Worm (Caenorhabditis elegans): Measurements from ENCODE around the gene C24D10.2.
"Not testable (repeated sequence)": the region's sequence is repeated elsewhere in the genome, so short reads cannot be mapped to it uniquely, and the experiment has no call there.

Gene C24D10.2

DNA sequence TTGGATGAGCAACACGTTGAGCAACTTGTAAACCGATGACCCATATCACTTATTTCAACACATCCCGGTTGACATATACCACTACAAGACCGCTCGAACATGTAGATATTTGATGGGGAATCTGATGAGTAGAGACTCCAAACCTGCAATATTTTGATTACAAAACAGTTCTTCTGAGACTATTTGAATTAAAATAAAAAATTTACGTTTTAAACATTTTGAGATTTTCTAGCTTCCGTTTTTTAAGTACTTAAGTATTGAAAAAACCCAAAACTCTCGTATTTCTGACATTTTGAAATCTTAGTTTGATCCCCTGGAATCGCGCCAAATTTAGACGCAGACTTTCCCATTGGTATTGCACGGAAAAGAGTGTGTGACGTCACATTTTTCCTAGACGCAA, 5.9 kb upstream of the C24D10.2 start, which contains the start of gene C24D10.49:
Gene C24D10.49 (minus strand): TSS at position 101 of the 400 bp plus-strand sequence.
- TF ChIP-seq zip-8 (tag; optimal IDR thresholded peaks at IDR 0.05), result peak; percentile 58
- TF ChIP-seq blmp-1 (tag; optimal IDR thresholded peaks at IDR 0.05), result no peak

DNA sequence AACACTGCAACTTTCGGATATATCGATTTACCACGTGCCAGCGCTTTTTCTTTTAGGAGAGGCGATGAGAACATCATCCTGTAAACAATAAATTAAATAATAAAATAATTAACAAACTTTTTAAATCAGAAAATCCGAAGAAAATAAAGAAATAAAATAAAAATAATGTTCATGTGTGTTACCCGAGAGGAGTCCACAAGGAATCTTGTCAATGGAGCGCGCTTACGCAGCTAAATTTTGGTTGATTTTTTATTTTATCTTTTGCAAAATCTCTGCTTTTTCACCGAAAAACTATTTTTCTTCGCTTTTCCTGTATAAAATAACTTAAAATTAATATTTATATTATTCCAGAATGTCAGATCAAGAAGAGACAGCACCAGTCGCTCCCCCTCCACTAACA, 3.0 kb upstream of the C24D10.2 start, which contains the start of the genes C24D10.6 and C24D10.4:
Gene C24D10.6 (minus strand): TSS at position 78 of the 400 bp plus-strand sequence.
Gene C24D10.4 (plus strand): TSS at position 352 of the 400 bp plus-strand sequence.
- TF ChIP-seq pha-4 (tag; optimal IDR thresholded peaks at IDR 0.05) (no peak), elt-3 (tag; optimal IDR thresholded peaks at IDR 0.05) (no peak), ceh-43 (GFP tag; optimal IDR thresholded peaks at IDR 0.05) (no peak), nhr-237 (tag; optimal IDR thresholded peaks at IDR 0.05) (no peak), nhr-28 (tag; optimal IDR thresholded peaks at IDR 0.05) (no peak), sptf-1 (tag; optimal IDR thresholded peaks at IDR 0.05) (no peak), lin-13 (tag; optimal IDR thresholded peaks at IDR 0.05) (no peak), ztf-11 (tag; optimal IDR thresholded peaks at IDR 0.05) (no peak), mls-2 (tag; optimal IDR thresholded peaks at IDR 0.05) (no peak), ces-1 (GFP tag; optimal IDR thresholded peaks at IDR 0.05) (peak; percentile 22), ceh-83 (GFP tag; optimal IDR thresholded peaks at IDR 0.05) (no peak), nhr-12 (tag; optimal IDR thresholded peaks at IDR 0.05) (no peak), tbx-8 (GFP tag; optimal IDR thresholded peaks at IDR 0.05) (no peak), unc-120 (tag; optimal IDR thresholded peaks at IDR 0.05; ENCODE audit: poor library complexity, severe bottlenecking) (no peak), elt-1 (tag; optimal IDR thresholded peaks at IDR 0.05; ENCODE audit: borderline replicate concordance, insufficient read depth) (peak; percentile 37), ceh-39 (tag; optimal IDR thresholded peaks at IDR 0.05) (no peak)

DNA sequence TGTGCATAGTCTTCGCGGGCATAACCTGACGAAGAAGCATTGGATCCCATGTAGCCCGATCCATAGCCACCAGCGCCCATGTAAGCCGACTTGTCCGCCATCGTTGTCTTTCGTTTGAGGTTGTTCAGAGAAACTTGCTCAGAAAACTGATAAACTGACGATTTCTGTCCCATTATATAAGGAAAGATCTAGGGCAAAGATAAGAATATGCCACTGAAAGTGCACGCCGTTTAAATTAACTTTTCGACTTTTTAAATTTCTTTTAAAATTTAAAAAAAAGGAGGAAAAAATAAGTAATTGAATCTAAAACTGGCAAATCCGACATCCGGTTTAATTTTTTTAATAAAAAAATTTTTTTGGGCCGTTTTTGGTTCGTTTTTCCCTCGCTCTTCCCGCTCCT, 2.5 kb downstream of the C24D10.2 start, which contains the start of gene nspd-6:
Gene nspd-6 (minus strand): TSS at position 101 of the 400 bp plus-strand sequence.
- TF ChIP-seq unc-62 (GFP tag; optimal IDR thresholded peaks at IDR 0.05); nhr-2 (tag; optimal IDR thresholded peaks at IDR 0.05); drap-1 (GFP tag; optimal IDR thresholded peaks at IDR 0.05): not testable (repeated sequence)

DNA sequence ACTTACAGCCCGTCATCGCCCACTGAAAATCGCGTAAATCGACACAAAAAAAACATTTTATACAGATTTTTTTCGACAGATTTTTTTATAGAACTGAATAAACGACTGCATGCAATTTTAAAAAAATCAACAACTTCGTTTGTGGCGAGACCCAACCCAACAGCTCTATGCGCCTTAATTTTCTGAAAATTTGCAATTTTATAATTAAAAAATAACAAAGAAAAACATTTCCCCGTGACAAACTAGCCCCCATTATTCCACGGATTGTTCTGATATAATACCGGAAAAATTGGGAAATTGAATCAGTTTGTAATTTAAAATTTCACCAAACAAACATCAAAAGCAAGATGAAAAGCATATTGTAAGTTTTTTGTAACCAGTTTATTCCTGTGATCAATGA, 2.9 kb downstream of the C24D10.2 start, which contains the start of gene ptp-5.1:
Gene ptp-5.1 (plus strand): TSS at position 301 of the 400 bp plus-strand sequence.
- TF ChIP-seq mep-1 (tag; optimal IDR thresholded peaks at IDR 0.05), result no peak
- TF ChIP-seq unc-62 (GFP tag; optimal IDR thresholded peaks at IDR 0.05), result no peak
- TF ChIP-seq M03D4.4 (tag; optimal IDR thresholded peaks at IDR 0.05), result no peak
- no peak for TF ChIP-seq ceh-43 (GFP tag; optimal IDR thresholded peaks at IDR 0.05)
- no peak for TF ChIP-seq sem-2 (GFP tag; optimal IDR thresholded peaks at IDR 0.05)
- TF ChIP-seq elt-3 (tag; optimal IDR thresholded peaks at IDR 0.05), result no peak
- TF ChIP-seq bed-3 (GFP tag; optimal IDR thresholded peaks at IDR 0.05), result no peak
- no peak for TF ChIP-seq nhr-28 (tag; optimal IDR thresholded peaks at IDR 0.05)
- TF ChIP-seq unc-120 (tag; optimal IDR thresholded peaks at IDR 0.05; ENCODE audit: poor library complexity, severe bottlenecking), result no peak
- TF ChIP-seq ztf-11 (tag; optimal IDR thresholded peaks at IDR 0.05), result no peak
- no peak for TF ChIP-seq pha-4 (tag; optimal IDR thresholded peaks at IDR 0.05)
- no peak for TF ChIP-seq unc-39 (tag; optimal IDR thresholded peaks at IDR 0.05)
- TF ChIP-seq flh-1 (GFP tag; optimal IDR thresholded peaks at IDR 0.05), result no peak
- no peak for TF ChIP-seq drap-1 (GFP tag; optimal IDR thresholded peaks at IDR 0.05)

DNA sequence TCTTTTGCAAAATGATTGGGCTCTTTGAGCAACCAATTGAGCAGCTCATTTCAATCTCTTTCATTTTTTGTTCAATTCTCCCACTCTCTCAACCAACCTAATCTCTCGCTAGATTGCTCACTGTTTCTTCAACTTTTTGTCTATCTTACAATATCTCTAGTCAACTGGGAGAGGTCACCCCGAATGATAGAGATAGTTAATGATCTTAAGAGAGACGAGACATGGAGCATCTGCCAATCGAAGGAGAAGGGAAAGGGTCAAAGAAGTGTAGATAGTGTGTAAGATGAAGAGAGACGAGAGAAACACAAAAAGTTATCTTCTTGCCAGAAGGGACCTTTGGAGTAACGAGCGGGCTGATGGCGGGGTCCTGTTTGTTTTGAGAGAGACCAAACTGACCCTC, 6.2 kb downstream of the C24D10.2 start:
- TF ChIP-seq nhr-28 (tag; optimal IDR thresholded peaks at IDR 0.05) (no peak), lin-32 (GFP tag; optimal IDR thresholded peaks at IDR 0.05) (no peak), ham-2 (GFP tag; optimal IDR thresholded peaks at IDR 0.05) (no peak), unc-62 (GFP tag; optimal IDR thresholded peaks at IDR 0.05) (peak; percentile 59), sem-2 (GFP tag; optimal IDR thresholded peaks at IDR 0.05) (no peak), ztf-11 (tag; optimal IDR thresholded peaks at IDR 0.05) (no peak), lsy-2 (tag; optimal IDR thresholded peaks at IDR 0.05) (no peak), nhr-76 (tag; optimal IDR thresholded peaks at IDR 0.05) (no peak), zip-8 (tag; optimal IDR thresholded peaks at IDR 0.05) (no peak), flh-1 (GFP tag; optimal IDR thresholded peaks at IDR 0.05) (no peak), ceh-39 (tag; optimal IDR thresholded peaks at IDR 0.05) (peak; percentile 68), mls-2 (tag; optimal IDR thresholded peaks at IDR 0.05) (no peak), hlh-1 (tag; optimal IDR thresholded peaks at IDR 0.05) (peak; percentile 85), elt-3 (tag; optimal IDR thresholded peaks at IDR 0.05) (no peak), ceh-43 (GFP tag; optimal IDR thresholded peaks at IDR 0.05) (no peak), sptf-1 (tag; optimal IDR thresholded peaks at IDR 0.05) (no peak), tbx-8 (GFP tag; optimal IDR thresholded peaks at IDR 0.05) (no peak), nhr-2 (tag; optimal IDR thresholded peaks at IDR 0.05) (peak; percentile 59), lin-13 (tag; optimal IDR thresholded peaks at IDR 0.05) (no peak), unc-120 (tag; optimal IDR thresholded peaks at IDR 0.05; ENCODE audit: poor library complexity, severe bottlenecking) (peak; percentile 75), M03D4.4 (tag; optimal IDR thresholded peaks at IDR 0.05) (no peak), bed-3 (GFP tag; optimal IDR thresholded peaks at IDR 0.05) (no peak), snpc-4 (tag; optimal IDR thresholded peaks at IDR 0.05) (no peak), elt-1 (tag; optimal IDR thresholded peaks at IDR 0.05; ENCODE audit: borderline replicate concordance, insufficient read depth) (no peak), nhr-12 (tag; optimal IDR thresholded peaks at IDR 0.05) (no peak), pha-4 (tag; optimal IDR thresholded peaks at IDR 0.05) (no peak), cnd-1 (tag; optimal IDR thresholded peaks at IDR 0.05) (no peak)
